Worm (Caenorhabditis elegans) whole organism, L4 larva: ENCODE results near the gene plc-4.

ENCODE experiments used
- D1046.2 ChIP-seq: fragments of 200-800 bp; sonication (Bioruptor generic); IDR thresholded peaks from 2 replicates; pipeline ENCODE4 v1.3.6; 2022; ENCODE audit warnings: missing genetic modification characterization, missing compliant biosample characterization
- F37D6.2 ChIP-seq: sonication (generic microtip); optimal IDR thresholded peaks from 2 replicates; lab custom pipeline; 2016; ENCODE audit warnings: mild to moderate bottlenecking, missing genetic modification characterization, missing compliant biosample characterization
- F44E2.7 ChIP-seq: fragments of 200-800 bp; sonication (Bioruptor generic); IDR thresholded peaks from 2 replicates; pipeline ENCODE4 v2.1.2; 2022; ENCODE audit warnings: missing genetic modification characterization, missing compliant biosample characterization
- R02D3.7 ChIP-seq: fragments of 150-350 bp; sonication (generic microtip); optimal IDR thresholded peaks from 3 replicates; lab custom pipeline; 2014; ENCODE audit warnings: missing biosample characterization, missing genetic modification characterization
- T20F7.1 ChIP-seq: fragments of 200-800 bp; sonication (Bioruptor generic); optimal IDR thresholded peaks from 2 replicates; lab custom pipeline; 2018; ENCODE audit warnings: mild to moderate bottlenecking, missing genetic modification characterization, missing compliant biosample characterization
- T26A8.4 ChIP-seq: fragments of 200-800 bp; sonication (Bioruptor generic); IDR thresholded peaks from 2 replicates; pipeline ENCODE4 v1.3.6; 2022; ENCODE audit warnings: missing genetic modification characterization, missing compliant biosample characterization
- Y5F2A.4 ChIP-seq: fragments of 200-800 bp; sonication (Bioruptor generic); optimal IDR thresholded peaks from 2 replicates; lab custom pipeline; 2018; ENCODE audit warnings: mild to moderate bottlenecking, missing genetic modification characterization, missing compliant biosample characterization
- aha-1 ChIP-seq: fragments of 150-350 bp; peaks from one replicate; lab custom pipeline; 2014; ENCODE audit warnings: missing biosample characterization, missing genetic modification characterization
- ama-1 ChIP-seq: fragments of 150-350 bp; optimal IDR thresholded peaks from 2 replicates; lab custom pipeline; 2014; ENCODE audit warnings: inconsistent platforms, mixed read lengths
- attf-4 ChIP-seq: sonication (generic microtip); optimal IDR thresholded peaks from 3 replicates; lab custom pipeline; 2017; ENCODE audit warnings: missing biosample characterization, missing genetic modification characterization
- ceh-28 ChIP-seq: fragments of 150-350 bp; optimal IDR thresholded peaks from 2 replicates; lab custom pipeline; 2014; ENCODE audit warnings: missing biosample characterization, missing genetic modification reagents, missing genetic modification characterization
- ceh-44 ChIP-seq: fragments of 200-800 bp; sonication (Bioruptor generic); IDR thresholded peaks from 2 replicates; pipeline ENCODE4 v1.3.6; 2022; ENCODE audit warnings: missing genetic modification reagents, missing genetic modification characterization, missing compliant biosample characterization
- ceh-82 ChIP-seq: sonication (generic microtip); optimal IDR thresholded peaks from 2 replicates; lab custom pipeline; 2017; ENCODE audit warnings: missing biosample characterization, missing genetic modification characterization
- ces-1 ChIP-seq: fragments of 150-350 bp; sonication (generic microtip); optimal IDR thresholded peaks from 4 replicates; lab custom pipeline; 2014; ENCODE audit warnings: missing biosample characterization, missing genetic modification reagents, missing genetic modification characterization
- daf-12 ChIP-seq: fragments of 150-350 bp; optimal IDR thresholded peaks from 2 replicates; lab custom pipeline; 2014; ENCODE audit warnings: missing biosample characterization, missing genetic modification reagents, missing genetic modification characterization
- daf-16 ChIP-seq, 3 experiments: sonication (generic microtip); optimal IDR thresholded peaks; 2 replicates each; lab custom pipeline; 2016 to 2017; ENCODE audit warnings: missing genetic modification characterization in 3 of 3, missing genetic modification reagents in 3 of 3, mild to moderate bottlenecking in 2 of 3, missing compliant biosample characterization in 2 of 3, missing biosample characterization in 1 of 3, moderate library complexity in 1 of 3
- daf-19 ChIP-seq: fragments of 200-800 bp; sonication (Bioruptor generic); conservative IDR thresholded peaks from 2 replicates; pipeline ENCODE4 v1.3.6; 2022; ENCODE audit warnings: missing genetic modification characterization, missing compliant biosample characterization
- dmd-6 ChIP-seq: fragments of 200-800 bp; sonication (Bioruptor generic); IDR thresholded peaks from 2 replicates; pipeline ENCODE4 v1.3.6; 2022; ENCODE audit warnings: missing genetic modification reagents, missing genetic modification characterization, missing compliant biosample characterization
- dmd-8 ChIP-seq: fragments of 200-800 bp; sonication (Bioruptor generic); IDR thresholded peaks from 2 replicates; pipeline ENCODE4 v1.3.6; 2022; ENCODE audit warnings: missing genetic modification characterization, missing compliant biosample characterization
- duxl-1 ChIP-seq: sonication (generic microtip); optimal IDR thresholded peaks from 2 replicates; lab custom pipeline; 2016; ENCODE audit warnings: mild to moderate bottlenecking, missing genetic modification characterization, moderate library complexity, missing compliant biosample characterization; ENCODE audit not compliant: poor library complexity
- dve-1 ChIP-seq: sonication (generic microtip); optimal IDR thresholded peaks from 2 replicates; lab custom pipeline; 2017; ENCODE audit warnings: antibody characterized with exemption, mild to moderate bottlenecking, missing genetic modification characterization, missing compliant biosample characterization; ENCODE audit not compliant: insufficient read depth
- egl-27 ChIP-seq: sonication (generic microtip); optimal IDR thresholded peaks from 3 replicates; lab custom pipeline; 2017; ENCODE audit warnings: missing biosample characterization, missing genetic modification reagents, missing genetic modification characterization
- fos-1 ChIP-seq: fragments of 150-350 bp; optimal IDR thresholded peaks from 2 replicates; lab custom pipeline; 2014; ENCODE audit warnings: missing biosample characterization, missing genetic modification characterization
- gei-8 ChIP-seq: fragments of 200-800 bp; sonication (Bioruptor generic); optimal IDR thresholded peaks from 2 replicates; lab custom pipeline; 2018; ENCODE audit warnings: mild to moderate bottlenecking, missing genetic modification characterization, missing compliant biosample characterization
- hlh-30 ChIP-seq: sonication (generic microtip); optimal IDR thresholded peaks from 2 replicates; lab custom pipeline; 2017; ENCODE audit warnings: antibody characterized with exemption, mild to moderate bottlenecking, missing genetic modification characterization, missing compliant biosample characterization; ENCODE audit not compliant: insufficient read depth
- jun-1 ChIP-seq: fragments of 150-350 bp; optimal IDR thresholded peaks from 2 replicates; lab custom pipeline; 2014; ENCODE audit warnings: missing biosample characterization, missing genetic modification reagents, missing genetic modification characterization
- lin-13 ChIP-seq: fragments of 150-350 bp; optimal IDR thresholded peaks from 2 replicates; lab custom pipeline; 2014; ENCODE audit warnings: missing biosample characterization, missing genetic modification reagents, missing genetic modification characterization
- lin-15B ChIP-seq: fragments of 150-350 bp; sonication (generic microtip); optimal IDR thresholded peaks from 3 replicates; lab custom pipeline; 2014; ENCODE audit warnings: missing biosample characterization, missing genetic modification characterization
- lin-38 ChIP-seq: fragments of 200-800 bp; sonication (Bioruptor generic); IDR thresholded peaks from 2 replicates; pipeline ENCODE4 v1.3.6; 2022; ENCODE audit warnings: missing genetic modification reagents, missing genetic modification characterization, missing compliant biosample characterization
- lin-39 ChIP-seq: fragments of 150-350 bp; optimal IDR thresholded peaks from 2 replicates; lab custom pipeline; 2014; ENCODE audit warnings: missing biosample characterization, missing genetic modification reagents, missing genetic modification characterization
- lsy-2 ChIP-seq, 2 experiments: fragments of 150-350 bp in 1 of 2; sonication (generic microtip) in 1 of 2; optimal IDR thresholded peaks; 2 replicates each; lab custom pipeline; 2014 to 2017; ENCODE audit warnings: missing biosample characterization in 2 of 2, missing genetic modification characterization in 2 of 2
- madf-9 ChIP-seq: fragments of 200-800 bp; sonication (Bioruptor generic); conservative IDR thresholded peaks from 2 replicates; pipeline ENCODE4 v1.3.6; 2022; ENCODE audit warnings: missing genetic modification reagents, missing genetic modification characterization, missing compliant biosample characterization
- mdl-1 ChIP-seq, 2 experiments: fragments of 150-350 bp in 1 of 2; sonication (generic microtip) in 1 of 2; optimal IDR thresholded peaks; 2 replicates each; lab custom pipeline; 2014 to 2017; ENCODE audit warnings: missing biosample characterization in 2 of 2, missing genetic modification characterization in 2 of 2
- mdt-29 ChIP-seq: fragments of 200-800 bp; sonication (Bioruptor generic); IDR thresholded peaks from 2 replicates; pipeline ENCODE4 v1.3.6; 2022; ENCODE audit warnings: missing genetic modification reagents, missing genetic modification characterization, missing compliant biosample characterization
- mep-1 ChIP-seq: fragments of 150-350 bp; sonication (generic microtip); optimal IDR thresholded peaks from 3 replicates; lab custom pipeline; 2014; ENCODE audit warnings: missing biosample characterization, missing genetic modification characterization
- mes-2 ChIP-seq: sonication (generic microtip); optimal IDR thresholded peaks from 2 replicates; lab custom pipeline; 2016; ENCODE audit warnings: missing genotype, mild to moderate bottlenecking, missing genetic modification characterization, missing compliant biosample characterization; ENCODE audit not compliant: poor library complexity, severe bottlenecking
- mxl-2 ChIP-seq: fragments of 200-800 bp; sonication (Bioruptor generic); conservative IDR thresholded peaks from 2 replicates; pipeline ENCODE4 v1.3.6; 2022; ENCODE audit warnings: missing genetic modification reagents, missing genetic modification characterization, missing compliant biosample characterization
- nhr-102 ChIP-seq: sonication (generic microtip); optimal IDR thresholded peaks from 2 replicates; lab custom pipeline; 2016; ENCODE audit warnings: mild to moderate bottlenecking, missing genetic modification characterization, moderate library complexity, missing compliant biosample characterization
- nhr-11 ChIP-seq: fragments of 150-350 bp; optimal IDR thresholded peaks from 2 replicates; lab custom pipeline; 2014; ENCODE audit warnings: missing biosample characterization, missing genetic modification characterization
- nhr-25 ChIP-seq: sonication (generic microtip); optimal IDR thresholded peaks from 2 replicates; lab custom pipeline; 2017; ENCODE audit warnings: missing genetic modification characterization, mild to moderate bottlenecking, missing compliant biosample characterization, antibody characterized with exemption, moderate library complexity, borderline replicate concordance; ENCODE audit not compliant: insufficient read depth
- nhr-28 ChIP-seq: fragments of 150-350 bp; optimal IDR thresholded peaks from 2 replicates; lab custom pipeline; 2014; ENCODE audit warnings: missing biosample characterization, missing genetic modification characterization
- nhr-41 ChIP-seq: fragments of 200-800 bp; sonication (Bioruptor generic); IDR thresholded peaks from 2 replicates; pipeline ENCODE4 v1.3.6; 2022; ENCODE audit warnings: missing genetic modification reagents, missing genetic modification characterization, missing compliant biosample characterization
- nhr-42 ChIP-seq: fragments of 200-800 bp; sonication (Bioruptor generic); IDR thresholded peaks from 2 replicates; pipeline ENCODE4 v1.3.6; 2022; ENCODE audit warnings: missing genetic modification characterization, missing compliant biosample characterization
- nhr-77 ChIP-seq: fragments of 150-350 bp; optimal IDR thresholded peaks from 2 replicates; lab custom pipeline; 2014; ENCODE audit warnings: missing biosample characterization, missing genetic modification characterization
- pha-4 ChIP-seq, 2 experiments: fragments of 150-350 bp in 1 of 2; fragments of 200-800 bp in 1 of 2; sonication (Bioruptor generic) in 1 of 2; IDR thresholded peaks in 1 of 2; optimal IDR thresholded peaks in 1 of 2; 2 replicates each; pipeline versions ENCODE4 v1.3.6 to Lab custom; 2014 to 2022; ENCODE audit warnings: missing genetic modification characterization in 2 of 2, missing genetic modification reagents in 2 of 2, missing biosample characterization in 1 of 2, missing compliant biosample characterization in 1 of 2
- saeg-2 ChIP-seq: fragments of 200-800 bp; sonication (Bioruptor generic); IDR thresholded peaks from 2 replicates; pipeline ENCODE4 v1.3.6; 2022; ENCODE audit warnings: missing genetic modification reagents, missing genetic modification characterization, missing compliant biosample characterization
- sdz-12 ChIP-seq: fragments of 200-800 bp; sonication (Bioruptor generic); optimal IDR thresholded peaks from 2 replicates; lab custom pipeline; 2018; ENCODE audit warnings: mild to moderate bottlenecking, missing genetic modification characterization, missing compliant biosample characterization
- spr-1 ChIP-seq: sonication (generic microtip); optimal IDR thresholded peaks from 2 replicates; lab custom pipeline; 2016; ENCODE audit warnings: mild to moderate bottlenecking, missing genetic modification characterization, missing compliant biosample characterization
- unc-62 ChIP-seq, 3 experiments: fragments of 150-350 bp in 1 of 3; sonication (generic microtip); optimal IDR thresholded peaks in 2 of 3; peaks in 1 of 3; 1 replicate in 1 of 3; 2 replicates in 2 of 3; lab custom pipeline; 2014 to 2017; ENCODE audit warnings: missing biosample characterization in 3 of 3, missing genetic modification characterization in 3 of 3, missing genetic modification reagents in 3 of 3, missing genotype in 1 of 3
- zip-2 ChIP-seq: fragments of 150-350 bp; optimal IDR thresholded peaks from 2 replicates; lab custom pipeline; 2014; ENCODE audit warnings: missing biosample characterization, missing genetic modification characterization

plc-4 gene

DNA sequence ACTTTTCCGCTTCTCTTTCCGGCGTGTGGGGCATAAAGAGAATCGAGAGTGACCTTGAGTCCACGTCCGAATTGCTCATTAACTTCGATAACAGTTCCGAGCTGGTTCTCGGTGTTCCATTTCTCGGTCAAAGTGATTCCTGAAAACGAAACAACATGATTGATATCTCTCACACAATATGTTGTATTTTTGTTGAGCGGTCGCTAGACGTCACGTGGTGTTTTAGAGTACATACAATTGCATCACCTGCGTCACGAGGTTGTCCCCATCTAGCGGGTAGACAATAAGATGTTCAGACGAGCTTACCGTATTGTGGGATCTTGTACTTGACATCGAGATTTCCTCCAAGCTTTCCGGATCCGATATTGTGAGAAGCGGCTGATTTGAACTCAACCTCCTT, 5.2 kb downstream of the plc-4 start (continued):
- TF ChIP-seq mxl-2 (GFP tag; lab: Robert Waterston, UW) (no peak), saeg-2 (no peak), zip-2 (tag; lab: Kevin White, UChicago) (no peak), nhr-11 (peak; percentile 34), lin-38 (GFP tag; lab: Robert Waterston, UW) (no peak), dmd-6 (peak; percentile 55), nhr-41 (GFP tag; lab: Robert Waterston, UW) (no peak), ces-1 (no peak), nhr-25 (tag; lab: Kevin White, UChicago) (no peak), mdt-29 (GFP tag; lab: Robert Waterston, UW) (no peak), attf-4 (tag; lab: Kevin White, UChicago) (no peak), madf-9 (GFP tag; lab: Robert Waterston, UW) (no peak), nhr-102 (tag; lab: Kevin White, UChicago) (no peak), daf-19 (GFP tag; lab: Robert Waterston, UW) (no peak), daf-16 (GFP tag; optimal IDR thresholded peaks at IDR 0.05; lab: Kevin White, UChicago) (peak in 1 of 2 experiments; percentile 6), daf-16 (tag; optimal IDR thresholded peaks at IDR 0.05; lab: Kevin White, UChicago) (peak; percentile 55), duxl-1 (tag; lab: Kevin White, UChicago) (peak; percentile 17), ceh-44 (no peak), pha-4 (GFP tag; IDR thresholded peaks at IDR 0.05; lab: Robert Waterston, UW) (no peak), pha-4 (tag; optimal IDR thresholded peaks at IDR 0.05; lab: Kevin White, UChicago) (no peak), egl-27 (tag; lab: Kevin White, UChicago) (no peak), lsy-2 (tag; optimal IDR thresholded peaks at IDR 0.05; lab: Kevin White, UChicago) (peak; percentile 13 to 52), daf-12 (tag; lab: Kevin White, UChicago) (no peak), unc-62 (GFP tag; optimal IDR thresholded peaks at IDR 0.05 in 1 of 2; lab: Kevin White, UChicago) (peak in 1 of 2 experiments; percentile 96), unc-62 (tag; optimal IDR thresholded peaks at IDR 0.05; lab: Kevin White, UChicago) (no peak), R02D3.7 (tag; lab: Kevin White, UChicago) (no peak), jun-1 (tag; lab: Kevin White, UChicago) (no peak), gei-8 (GFP tag; lab: Kevin White, UChicago) (no peak), dmd-8 (GFP tag; lab: Robert Waterston, UW) (no peak), ceh-28 (tag; lab: Kevin White, UChicago) (no peak), ceh-82 (tag; lab: Kevin White, UChicago) (no peak), mep-1 (tag; lab: Kevin White, UChicago) (peak; percentile 28), T26A8.4 (no peak), fos-1 (tag; lab: Kevin White, UChicago) (no peak), lin-39 (tag; lab: Kevin White, UChicago) (no peak), F37D6.2 (tag; lab: Kevin White, UChicago) (no peak), spr-1 (tag; lab: Kevin White, UChicago) (no peak), lin-13 (no peak), nhr-42 (GFP tag; lab: Robert Waterston, UW) (no peak), lin-15B (tag; lab: Kevin White, UChicago) (no peak), dve-1 (tag; lab: Kevin White, UChicago) (peak; percentile 42), Y5F2A.4 (no peak), sdz-12 (GFP tag; lab: Kevin White, UChicago) (no peak), mdl-1 (tag; optimal IDR thresholded peaks at IDR 0.05; lab: Kevin White, UChicago) (peak in 1 of 2 experiments; percentile 48), mes-2 (no peak), nhr-28 (tag; lab: Kevin White, UChicago) (peak; percentile 62), T20F7.1 (GFP tag; lab: Kevin White, UChicago) (peak; percentile 7), aha-1 (tag; lab: Kevin White, UChicago) (no peak), nhr-77 (tag; lab: Kevin White, UChicago) (peak; percentile 24), D1046.2 (GFP tag; lab: Robert Waterston, UW) (no peak), hlh-30 (peak; percentile 88), F44E2.7 (GFP tag; lab: Robert Waterston, UW) (no peak), ama-1 (lab: Kevin White, UChicago) (peak; percentile 33)
